Worm (Caenorhabditis elegans) whole organism, L4 larva: ENCODE data around the gene C39B5.6.
A peak's percentile ranks its signal among the peaks of the same experiment; 100 is the strongest.

Experiments used
- D1046.2 ChIP-seq: fragments of 200-800 bp; sonication (Bioruptor generic); IDR thresholded peaks from 2 replicates; pipeline ENCODE4 v1.3.6; 2022; ENCODE audit warnings: missing genetic modification characterization, missing compliant biosample characterization
- F37D6.2 ChIP-seq: sonication (generic microtip); optimal IDR thresholded peaks from 2 replicates; lab custom pipeline; 2016; ENCODE audit warnings: mild to moderate bottlenecking, missing genetic modification characterization, missing compliant biosample characterization
- F44E2.7 ChIP-seq: fragments of 200-800 bp; sonication (Bioruptor generic); IDR thresholded peaks from 2 replicates; pipeline ENCODE4 v2.1.2; 2022; ENCODE audit warnings: missing genetic modification characterization, missing compliant biosample characterization
- R02D3.7 ChIP-seq: fragments of 150-350 bp; sonication (generic microtip); optimal IDR thresholded peaks from 3 replicates; lab custom pipeline; 2014; ENCODE audit warnings: missing biosample characterization, missing genetic modification characterization
- arid-1 ChIP-seq: fragments of 200-800 bp; sonication (Bioruptor generic); conservative IDR thresholded peaks from 2 replicates; pipeline ENCODE4 v1.3.6; 2022; ENCODE audit warnings: missing genetic modification reagents, missing genetic modification characterization, missing compliant biosample characterization
- ceh-20 ChIP-seq: fragments of 200-800 bp; sonication (Bioruptor generic); IDR thresholded peaks from 2 replicates; pipeline ENCODE4 v1.3.6; 2022; ENCODE audit warnings: missing genetic modification reagents, missing genetic modification characterization, missing compliant biosample characterization
- ceh-28 ChIP-seq: fragments of 150-350 bp; optimal IDR thresholded peaks from 2 replicates; lab custom pipeline; 2014; ENCODE audit warnings: missing biosample characterization, missing genetic modification reagents, missing genetic modification characterization
- ceh-32 ChIP-seq: sonication (generic microtip); optimal IDR thresholded peaks from 2 replicates; lab custom pipeline; 2016; ENCODE audit warnings: mild to moderate bottlenecking, missing genetic modification characterization, missing compliant biosample characterization; ENCODE audit not compliant: poor library complexity
- ceh-82 ChIP-seq: sonication (generic microtip); optimal IDR thresholded peaks from 2 replicates; lab custom pipeline; 2017; ENCODE audit warnings: missing biosample characterization, missing genetic modification characterization
- ces-1 ChIP-seq: fragments of 150-350 bp; sonication (generic microtip); optimal IDR thresholded peaks from 4 replicates; lab custom pipeline; 2014; ENCODE audit warnings: missing biosample characterization, missing genetic modification reagents, missing genetic modification characterization
- dmd-6 ChIP-seq: fragments of 200-800 bp; sonication (Bioruptor generic); IDR thresholded peaks from 2 replicates; pipeline ENCODE4 v1.3.6; 2022; ENCODE audit warnings: missing genetic modification reagents, missing genetic modification characterization, missing compliant biosample characterization
- dpl-1 ChIP-seq: fragments of 150-350 bp; optimal IDR thresholded peaks from 2 replicates; lab custom pipeline; 2014; ENCODE audit warnings: missing biosample characterization, missing genetic modification reagents, missing genetic modification characterization
- fkh-10 ChIP-seq: fragments of 150-350 bp; optimal IDR thresholded peaks from 2 replicates; lab custom pipeline; 2014; ENCODE audit warnings: missing biosample characterization, missing genetic modification reagents, missing genetic modification characterization
- fos-1 ChIP-seq: fragments of 150-350 bp; optimal IDR thresholded peaks from 2 replicates; lab custom pipeline; 2014; ENCODE audit warnings: missing biosample characterization, missing genetic modification characterization
- gei-8 ChIP-seq: fragments of 200-800 bp; sonication (Bioruptor generic); optimal IDR thresholded peaks from 2 replicates; lab custom pipeline; 2018; ENCODE audit warnings: mild to moderate bottlenecking, missing genetic modification characterization, missing compliant biosample characterization
- hif-1 ChIP-seq, 2 experiments: sonication (generic microtip); optimal IDR thresholded peaks; 2 replicates each; lab custom pipeline; 2016 to 2017; ENCODE audit warnings: missing compliant biosample characterization in 2 of 2, missing genetic modification characterization in 2 of 2, missing genetic modification reagents in 2 of 2, missing genotype in 2 of 2, mild to moderate bottlenecking in 1 of 2
- hlh-30 ChIP-seq: sonication (generic microtip); optimal IDR thresholded peaks from 2 replicates; lab custom pipeline; 2017; ENCODE audit warnings: antibody characterized with exemption, mild to moderate bottlenecking, missing genetic modification characterization, missing compliant biosample characterization; ENCODE audit not compliant: insufficient read depth
- jun-1 ChIP-seq: fragments of 150-350 bp; optimal IDR thresholded peaks from 2 replicates; lab custom pipeline; 2014; ENCODE audit warnings: missing biosample characterization, missing genetic modification reagents, missing genetic modification characterization
- lin-1 ChIP-seq: fragments of 200-800 bp; sonication (Bioruptor generic); IDR thresholded peaks from 2 replicates; pipeline ENCODE4 v1.3.6; 2022; ENCODE audit warnings: missing genetic modification reagents, missing genetic modification characterization, missing compliant biosample characterization
- mes-2 ChIP-seq: sonication (generic microtip); optimal IDR thresholded peaks from 2 replicates; lab custom pipeline; 2016; ENCODE audit warnings: missing genotype, mild to moderate bottlenecking, missing genetic modification characterization, missing compliant biosample characterization; ENCODE audit not compliant: poor library complexity, severe bottlenecking
- mxl-2 ChIP-seq: fragments of 200-800 bp; sonication (Bioruptor generic); conservative IDR thresholded peaks from 2 replicates; pipeline ENCODE4 v1.3.6; 2022; ENCODE audit warnings: missing genetic modification reagents, missing genetic modification characterization, missing compliant biosample characterization
- mxl-3 ChIP-seq: fragments of 200-800 bp; sonication (Bioruptor generic); optimal IDR thresholded peaks from 2 replicates; lab custom pipeline; 2018; ENCODE audit warnings: mild to moderate bottlenecking, missing genetic modification characterization, missing compliant biosample characterization
- nhr-111 ChIP-seq: fragments of 200-800 bp; sonication (Bioruptor generic); optimal IDR thresholded peaks from 2 replicates; lab custom pipeline; 2018; ENCODE audit warnings: mild to moderate bottlenecking, missing genetic modification characterization, missing compliant biosample characterization
- nhr-48 ChIP-seq: sonication (generic microtip); optimal IDR thresholded peaks from 2 replicates; lab custom pipeline; 2016; ENCODE audit warnings: mild to moderate bottlenecking, missing genetic modification characterization, missing compliant biosample characterization
- pha-4 ChIP-seq, 2 experiments: fragments of 150-350 bp in 1 of 2; fragments of 200-800 bp in 1 of 2; sonication (Bioruptor generic) in 1 of 2; IDR thresholded peaks in 1 of 2; optimal IDR thresholded peaks in 1 of 2; 2 replicates each; pipeline versions ENCODE4 v1.3.6 to Lab custom; 2014 to 2022; ENCODE audit warnings: missing genetic modification characterization in 2 of 2, missing genetic modification reagents in 2 of 2, missing biosample characterization in 1 of 2, missing compliant biosample characterization in 1 of 2
- php-3 ChIP-seq: fragments of 200-800 bp; sonication (Bioruptor generic); IDR thresholded peaks from 2 replicates; pipeline ENCODE4 v1.3.6; 2022; ENCODE audit warnings: missing genetic modification reagents, missing genetic modification characterization, missing compliant biosample characterization
- saeg-2 ChIP-seq: fragments of 200-800 bp; sonication (Bioruptor generic); IDR thresholded peaks from 2 replicates; pipeline ENCODE4 v1.3.6; 2022; ENCODE audit warnings: missing genetic modification reagents, missing genetic modification characterization, missing compliant biosample characterization
- skn-1 ChIP-seq: fragments of 150-350 bp; optimal IDR thresholded peaks from 2 replicates; lab custom pipeline; 2014; ENCODE audit warnings: missing biosample characterization, missing genetic modification characterization
- snpc-4 ChIP-seq: fragments of 150-350 bp; optimal IDR thresholded peaks from 2 replicates; lab custom pipeline; 2014; ENCODE audit warnings: missing biosample characterization, missing genetic modification characterization
- spr-1 ChIP-seq: sonication (generic microtip); optimal IDR thresholded peaks from 2 replicates; lab custom pipeline; 2016; ENCODE audit warnings: mild to moderate bottlenecking, missing genetic modification characterization, missing compliant biosample characterization
- unc-62 ChIP-seq, 3 experiments: fragments of 150-350 bp in 1 of 3; sonication (generic microtip); optimal IDR thresholded peaks in 2 of 3; peaks in 1 of 3; 1 replicate in 1 of 3; 2 replicates in 2 of 3; lab custom pipeline; 2014 to 2017; ENCODE audit warnings: missing biosample characterization in 3 of 3, missing genetic modification characterization in 3 of 3, missing genetic modification reagents in 3 of 3, missing genotype in 1 of 3
- vab-7 ChIP-seq: fragments of 200-800 bp; sonication (Bioruptor generic); IDR thresholded peaks from 2 replicates; pipeline ENCODE4 v1.3.6; 2022; ENCODE audit warnings: missing genetic modification reagents, missing genetic modification characterization, missing compliant biosample characterization
- zip-11 ChIP-seq: fragments of 200-800 bp; sonication (Bioruptor generic); IDR thresholded peaks from 2 replicates; pipeline ENCODE4 v1.3.6; 2022; ENCODE audit warnings: missing genetic modification characterization, missing compliant biosample characterization
- ztf-11 ChIP-seq: fragments of 150-350 bp; optimal IDR thresholded peaks from 2 replicates; lab custom pipeline; 2014; ENCODE audit warnings: missing biosample characterization, missing genetic modification characterization

C39B5.6 gene

ce11 chrIII:2212343-2212742, 14.5 kb downstream of the C39B5.6 start (continued):
- TF ChIP-seq R02D3.7 (tag; lab: Kevin White, UChicago): no peak
- no peak for TF ChIP-seq ces-1 (GFP tag; lab: Kevin White, UChicago)
- TF ChIP-seq unc-62 (GFP tag; optimal IDR thresholded peaks at IDR 0.05 in 1 of 2; lab: Kevin White, UChicago): peak in 1 of 2 experiments; percentile 13
- no peak for TF ChIP-seq unc-62 (tag; optimal IDR thresholded peaks at IDR 0.05; lab: Kevin White, UChicago)
- no peak for TF ChIP-seq ceh-82 (tag; lab: Kevin White, UChicago)
- no peak for TF ChIP-seq zip-11 (GFP tag; lab: Robert Waterston, UW)
- no peak for TF ChIP-seq jun-1 (tag; lab: Kevin White, UChicago)
- peak; percentile 53 for TF ChIP-seq dmd-6
- TF ChIP-seq php-3 (GFP tag; lab: Robert Waterston, UW): peak; percentile 58; the same call in 1 of the 2 replicates
- no peak for TF ChIP-seq lin-1 (GFP tag; lab: Robert Waterston, UW)
- no peak for TF ChIP-seq hlh-30 (tag; lab: Kevin White, UChicago)
- no peak for TF ChIP-seq dpl-1 (GFP tag; lab: Kevin White, UChicago)
- TF ChIP-seq, all 104 proteins: peak for 8

ce11 chrIII:2219408-2219807, 21.6 kb downstream of the C39B5.6 start, which contains the start of gene fbxa-12:
Gene fbxa-12 (plus strand): TSS chrIII:2219708.
- no peak for TF ChIP-seq ceh-28 (tag; lab: Kevin White, UChicago)
- TF ChIP-seq gei-8 (GFP tag; lab: Kevin White, UChicago): no peak
- no peak for TF ChIP-seq F44E2.7 (GFP tag; lab: Robert Waterston, UW)
- no peak for TF ChIP-seq mxl-3
- TF ChIP-seq arid-1 (GFP tag; lab: Robert Waterston, UW): no peak
- no peak for TF ChIP-seq nhr-111 (GFP tag; lab: Kevin White, UChicago)
- no peak for TF ChIP-seq nhr-48 (tag; lab: Kevin White, UChicago)
- no peak for TF ChIP-seq F37D6.2 (tag; lab: Kevin White, UChicago)

- TF ChIP-seq saeg-2 (GFP tag; lab: Robert Waterston, UW): no peak
- no peak for TF ChIP-seq mxl-3
- no peak for TF ChIP-seq ztf-11 (tag; lab: Kevin White, UChicago)
- TF ChIP-seq, all 104 proteins: peak for 0
Observed at ce11 chrIII:2223932-2224331, 26.1 kb downstream of the C39B5.6 start, which contains the start of gene srd-65. Gene srd-65 (minus strand): TSS chrIII:2224032.

ce11 chrIII:2224478-2224877, 26.7 kb downstream of the C39B5.6 start, which contains the start of gene fbxa-38:
Gene fbxa-38 (plus strand): TSS chrIII:2224672.
- no peak for TF ChIP-seq ceh-20 (GFP tag; lab: Robert Waterston, UW)
- no peak for TF ChIP-seq spr-1
- no peak for TF ChIP-seq arid-1 (GFP tag; lab: Robert Waterston, UW)
- TF ChIP-seq hif-1 (tag; optimal IDR thresholded peaks at IDR 0.05; lab: Kevin White, UChicago): no peak
- no peak for TF ChIP-seq ceh-32 (tag; lab: Kevin White, UChicago)
- no peak for TF ChIP-seq fos-1 (tag; lab: Kevin White, UChicago)
- TF ChIP-seq skn-1 (tag; lab: Kevin White, UChicago): no peak
- no peak for TF ChIP-seq snpc-4
- TF ChIP-seq unc-62 (GFP tag; optimal IDR thresholded peaks at IDR 0.05 in 1 of 2; lab: Kevin White, UChicago): no peak
- TF ChIP-seq unc-62 (tag; optimal IDR thresholded peaks at IDR 0.05; lab: Kevin White, UChicago): no peak
- no peak for TF ChIP-seq fkh-10 (GFP tag; lab: Kevin White, UChicago)
- TF ChIP-seq D1046.2: no peak
- TF ChIP-seq mes-2 (tag; lab: Kevin White, UChicago): no peak
- no peak for TF ChIP-seq vab-7
- no peak for TF ChIP-seq ceh-28 (tag; lab: Kevin White, UChicago)

- TF ChIP-seq mxl-2 (GFP tag; lab: Robert Waterston, UW) (no peak), pha-4 (GFP tag; IDR thresholded peaks at IDR 0.05; lab: Robert Waterston, UW) (no peak), pha-4 (tag; optimal IDR thresholded peaks at IDR 0.05; lab: Kevin White, UChicago) (no peak)
Observed at ce11 chrIII:2227407-2227806, 29.6 kb downstream of the C39B5.6 start, which contains the start of gene fbxa-62. Gene fbxa-62 (plus strand): TSS chrIII:2227707.
